Fruit fly (Drosophila melanogaster): ENCODE measurements around the gene CG4911.

CG4911 gene

DNA sequence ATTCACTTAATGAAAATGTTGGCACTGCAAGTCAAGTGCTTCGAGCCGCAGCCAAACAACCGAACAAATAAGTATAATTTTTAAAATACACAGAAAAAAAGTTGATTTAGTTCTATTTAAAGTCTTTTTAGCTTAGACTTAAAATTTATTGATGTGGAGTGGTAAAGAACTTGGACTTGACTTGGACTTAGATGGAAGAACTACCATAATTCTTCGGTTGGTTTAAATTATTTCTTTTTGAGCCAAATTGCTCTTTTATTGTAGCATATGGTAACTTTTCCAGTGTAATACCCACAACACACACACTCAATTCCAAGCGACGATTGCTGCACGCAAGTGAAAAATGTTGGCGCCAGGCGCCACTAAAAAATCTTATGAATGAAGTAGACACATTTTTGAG, 44.5 kb downstream of the CG4911 start (continued):
- TF ChIP-seq ssp (GFP tag; IDR thresholded peaks at IDR 0.05) (peak; percentile 30; the same call in 1 of the 2 replicates), Mes4 (GFP tag; optimal IDR thresholded peaks at IDR 0.05) (peak; percentile 17), CG3838 (GFP tag; optimal IDR thresholded peaks at IDR 0.05) (no peak), dati (GFP tag; IDR thresholded peaks at IDR 0.05) (no peak), knrl (GFP tag; IDR thresholded peaks at IDR 0.05; ENCODE audit: partially characterized antibody) (no peak), Mad (GFP tag; optimal IDR thresholded peaks at IDR 0.05) (no peak), CG12769 (tag; optimal IDR thresholded peaks at IDR 0.05) (no peak), CoRest (tag; optimal IDR thresholded peaks at IDR 0.05) (peak; percentile 63), CG17612 (GFP tag; IDR thresholded peaks at IDR 0.05) (no peak), Dfd (GFP tag; optimal IDR thresholded peaks at IDR 0.05) (no peak), CG6683 (GFP tag; optimal IDR thresholded peaks at IDR 0.05) (no peak), CG18764 (GFP tag; optimal IDR thresholded peaks at IDR 0.05) (no peak), unpg (GFP tag; optimal IDR thresholded peaks at IDR 0.05) (peak; percentile 57), CG4617 (GFP tag; optimal IDR thresholded peaks at IDR 0.05; ENCODE audit: borderline replicate concordance) (no peak), ro (GFP tag; IDR thresholded peaks at IDR 0.05) (no peak), Neu2 (GFP tag; optimal IDR thresholded peaks at IDR 0.05; ENCODE audit: borderline replicate concordance) (no peak), pum (GFP tag; optimal IDR thresholded peaks at IDR 0.05) (peak; percentile 39), tx (GFP tag; optimal IDR thresholded peaks at IDR 0.05) (no peak), CG6272 (GFP tag; IDR thresholded peaks at IDR 0.05) (no peak), insv (GFP tag; optimal IDR thresholded peaks at IDR 0.05) (no peak), CG2120 (GFP tag; optimal IDR thresholded peaks at IDR 0.05) (no peak), chinmo (GFP tag; IDR thresholded peaks at IDR 0.05; ENCODE audit: partially characterized antibody) (no peak), oc (tag; optimal IDR thresholded peaks at IDR 0.05) (no peak), CG8290 (GFP tag; optimal IDR thresholded peaks at IDR 0.05) (no peak), CG8290 (tag; optimal IDR thresholded peaks at IDR 0.05) (no peak), gro (GFP tag; optimal IDR thresholded peaks at IDR 0.05) (no peak), CG30403 (GFP tag; optimal IDR thresholded peaks at IDR 0.05) (peak; percentile 40), CG4854 (GFP tag; optimal IDR thresholded peaks at IDR 0.05) (no peak), CG18619 (GFP tag; optimal IDR thresholded peaks at IDR 0.05) (peak; percentile 13), H15 (GFP tag; IDR thresholded peaks at IDR 0.05) (no peak), cato (GFP tag; optimal IDR thresholded peaks at IDR 0.05; ENCODE audit: borderline replicate concordance) (no peak), tna (GFP tag; IDR thresholded peaks at IDR 0.05; ENCODE audit: partially characterized antibody) (no peak), HmgZ (tag; optimal IDR thresholded peaks at IDR 0.05) (no peak), CG6791 (GFP tag; IDR thresholded peaks at IDR 0.05; ENCODE audit: partially characterized antibody) (no peak), CG7271 (tag; optimal IDR thresholded peaks at IDR 0.05) (no peak), kni (GFP tag; optimal IDR thresholded peaks at IDR 0.05) (no peak), p53 (GFP tag; optimal IDR thresholded peaks at IDR 0.05) (no peak), dmrt99B (tag; optimal IDR thresholded peaks at IDR 0.05) (peak; percentile 36), zf30C (GFP tag; optimal IDR thresholded peaks at IDR 0.05) (peak; percentile 69), ci (GFP tag; IDR thresholded peaks at IDR 0.05) (peak; percentile 62; the same call in 1 of the 3 replicates), CG16813 (GFP tag; IDR thresholded peaks at IDR 0.05; ENCODE audit: partially characterized antibody) (no peak), fd96Cb (tag; optimal IDR thresholded peaks at IDR 0.05) (peak; percentile 42), ap (GFP tag; IDR thresholded peaks at IDR 0.05) (no peak), Abd-B (GFP tag; optimal IDR thresholded peaks at IDR 0.05) (peak; percentile 34), Ets65A (GFP tag) (peak; percentile 92), CG12219 (GFP tag; optimal IDR thresholded peaks at IDR 0.05) (peak; percentile 47), CG15514 (GFP tag; optimal IDR thresholded peaks at IDR 0.05) (no peak), Bdp1 (GFP tag; optimal IDR thresholded peaks at IDR 0.05) (peak; percentile 2), CG8388 (GFP tag; optimal IDR thresholded peaks at IDR 0.05) (peak; percentile 42), ash1 (GFP tag; optimal IDR thresholded peaks at IDR 0.05) (no peak), CG4707 (GFP tag; optimal IDR thresholded peaks at IDR 0.05) (no peak)
